Worm (Caenorhabditis elegans): Measurements from ENCODE around the gene tsp-8.

The tsp-8 gene

DNA sequence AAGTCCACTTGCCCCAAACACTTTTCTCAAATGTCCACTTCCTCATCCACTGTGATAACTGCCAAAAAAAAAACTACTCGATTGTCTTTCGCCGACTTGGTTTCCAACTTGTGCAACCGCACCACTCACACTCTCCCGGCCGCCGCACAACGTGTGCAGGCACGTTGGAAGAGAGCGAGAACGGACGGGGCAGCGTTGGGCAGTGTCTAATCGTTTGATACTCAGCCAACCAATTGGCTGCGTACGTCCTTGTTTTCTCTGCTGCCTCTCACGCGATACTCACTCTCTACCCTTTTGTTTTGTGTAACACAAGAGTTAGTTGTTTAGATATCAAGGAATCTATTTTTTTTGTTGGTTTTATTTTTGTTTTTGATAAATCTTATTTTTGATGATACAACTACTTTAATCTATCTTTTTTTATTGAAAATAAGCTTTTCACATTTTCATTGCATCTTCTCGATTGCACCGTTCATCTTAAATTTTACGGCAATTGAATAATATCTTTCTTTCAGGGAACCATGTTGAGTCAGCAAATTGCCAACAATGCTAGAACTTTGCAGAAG is 24.3 kb upstream of the tsp-8 start, which contains the start of gene sucl-1 (continued):
- TF ChIP-seq nhr-76 (tag; optimal IDR thresholded peaks at IDR 0.05) (no peak), swsn-7 (tag; optimal IDR thresholded peaks at IDR 0.05) (peak; percentile 78), ceh-88 (GFP tag; IDR thresholded peaks at IDR 0.05) (peak; percentile 47; the same call in 1 of the 2 replicates), unc-30 (tag; optimal IDR thresholded peaks at IDR 0.05) (no peak), egl-27 (tag; optimal IDR thresholded peaks at IDR 0.05) (peak in 1 of 2 experiments; percentile 55), sup-37 (GFP tag; optimal IDR thresholded peaks at IDR 0.05) (peak; percentile 32), efl-3 (GFP tag; optimal IDR thresholded peaks at IDR 0.05) (no peak), nhr-85 (tag) (peak; percentile 87), mab-9 (GFP tag; IDR thresholded peaks at IDR 0.05) (0 out of 2 replicates have a peak, but pooled peaks have one; percentile 13), ceh-63 (GFP tag; optimal IDR thresholded peaks at IDR 0.05) (no peak), sptf-1 (tag; optimal IDR thresholded peaks at IDR 0.05) (no peak), C04F5.9 (tag; optimal IDR thresholded peaks at IDR 0.05) (no peak), lin-39 (tag; optimal IDR thresholded peaks at IDR 0.05) (no peak), nhr-90 (tag; optimal IDR thresholded peaks at IDR 0.05; ENCODE audit: poor library complexity) (peak; percentile 51), C16A3.4 (tag; optimal IDR thresholded peaks at IDR 0.05) (peak; percentile 84), skn-1 (tag; optimal IDR thresholded peaks at IDR 0.05) (peak; percentile 55), nhr-28 (tag; optimal IDR thresholded peaks at IDR 0.05) (no peak), fkh-8 (tag; optimal IDR thresholded peaks at IDR 0.05) (peak; percentile 75), nhr-77 (tag; optimal IDR thresholded peaks at IDR 0.05) (peak; percentile 89), F16B12.6 (tag; optimal IDR thresholded peaks at IDR 0.05) (peak; percentile 52), aly-2 (tag; optimal IDR thresholded peaks at IDR 0.05) (peak; percentile 5), nhr-12 (tag; optimal IDR thresholded peaks at IDR 0.05) (no peak), isw-1 (GFP tag; IDR thresholded peaks at IDR 0.05) (peak; percentile 35), unc-86 (tag; optimal IDR thresholded peaks at IDR 0.05) (peak; percentile 46), ceh-82 (tag; optimal IDR thresholded peaks at IDR 0.05) (peak; percentile 62 to 94 (median 69)), blmp-1 (tag; optimal IDR thresholded peaks at IDR 0.05) (peak; percentile 60), aha-1 (tag; optimal IDR thresholded peaks at IDR 0.05) (no peak), ztf-4 (tag; optimal IDR thresholded peaks at IDR 0.05) (peak; percentile 19), ama-1 (optimal IDR thresholded peaks at IDR 0.05) (no peak), elt-2 (tag; optimal IDR thresholded peaks at IDR 0.05) (peak; percentile 54), snu-23 (GFP tag; optimal IDR thresholded peaks at IDR 0.05) (peak; percentile 90), lin-15B (tag; optimal IDR thresholded peaks at IDR 0.05) (peak; percentile 28), ceh-8 (GFP tag; optimal IDR thresholded peaks at IDR 0.05) (peak; percentile 31), nhr-237 (tag; optimal IDR thresholded peaks at IDR 0.05) (peak; percentile 68), nhr-84 (tag; optimal IDR thresholded peaks at IDR 0.05) (no peak), xbp-1 (tag; optimal IDR thresholded peaks at IDR 0.05) (peak; percentile 71), tlp-1 (tag; optimal IDR thresholded peaks at IDR 0.05) (no peak), fos-1 (tag; optimal IDR thresholded peaks at IDR 0.05) (peak; percentile 67), ets-5 (GFP tag; IDR thresholded peaks at IDR 0.05) (no peak), dsc-1 (tag; optimal IDR thresholded peaks at IDR 0.05) (peak; percentile 67), irx-1 (tag; optimal IDR thresholded peaks at IDR 0.05) (peak; percentile 40), egl-13 (tag; optimal IDR thresholded peaks at IDR 0.05) (peak; percentile 36), nhr-47 (tag; optimal IDR thresholded peaks at IDR 0.05) (peak; percentile 77), lin-14 (GFP tag; optimal IDR thresholded peaks at IDR 0.05) (peak; percentile 98), mdl-1 (tag; optimal IDR thresholded peaks at IDR 0.05) (peak in 1 of 2 experiments; percentile 87), ces-1 (GFP tag; optimal IDR thresholded peaks at IDR 0.05) (no peak), nhr-20 (tag; optimal IDR thresholded peaks at IDR 0.05) (peak; percentile 85), pqm-1 (tag; optimal IDR thresholded peaks at IDR 0.05) (no peak), elt-3 (tag; optimal IDR thresholded peaks at IDR 0.05) (peak in 4 of 6 experiments; percentile 27 to 48 (median 41)), rnt-1 (tag; optimal IDR thresholded peaks at IDR 0.05) (peak; percentile 81)
